Fruit fly (Drosophila melanogaster) whole organism, embryonic: ENCODE data around the gene CG34453.

Experiments used
- CG10366 ChIP-seq: fragments of 200-800 bp; sonication (Bioruptor generic); IDR thresholded peaks from 2 replicates; pipeline ENCODE4 v1.3.6; 2022; ENCODE audit warnings: missing biosample characterization, missing genetic modification characterization
- CG10565 ChIP-seq: fragments of 200-800 bp; sonication (Bioruptor generic); optimal IDR thresholded peaks from 3 replicates; lab custom pipeline; 2016; ENCODE audit warnings: missing biosample characterization, mild to moderate bottlenecking, missing genetic modification characterization
- CG12155 ChIP-seq: fragments of 200-800 bp; sonication (Bioruptor generic); optimal IDR thresholded peaks from 3 replicates; lab custom pipeline; 2016; ENCODE audit warnings: missing biosample characterization, missing genetic modification characterization
- CG13624 ChIP-seq: fragments of 200-800 bp; sonication (Bioruptor generic); optimal IDR thresholded peaks from 2 replicates; lab custom pipeline; 2016; ENCODE audit warnings: missing biosample characterization, missing genetic modification characterization
- CG14667 ChIP-seq: fragments of 200-800 bp; sonication (Bioruptor generic); IDR thresholded peaks from 2 replicates; pipeline ENCODE4 v1.3.6; 2022; ENCODE audit warnings: missing biosample characterization, missing genetic modification characterization
- CG15479 ChIP-seq: fragments of 200-800 bp; sonication (Bioruptor generic); optimal IDR thresholded peaks from 3 replicates; lab custom pipeline; 2019; ENCODE audit warnings: missing biosample characterization, mild to moderate bottlenecking, missing genetic modification characterization, moderate library complexity
- CG16779 ChIP-seq: fragments of 200-800 bp; sonication (Bioruptor generic); IDR thresholded peaks from 2 replicates; pipeline ENCODE4 v1.3.6; 2022; ENCODE audit warnings: missing biosample characterization, missing genetic modification characterization
- CG16815 ChIP-seq: fragments of 200-800 bp; sonication (Bioruptor generic); optimal IDR thresholded peaks from 3 replicates; lab custom pipeline; 2017; ENCODE audit warnings: missing biosample characterization, mild to moderate bottlenecking, missing genetic modification characterization
- CG2120 ChIP-seq: fragments of 200-800 bp; sonication (Bioruptor generic); optimal IDR thresholded peaks from 3 replicates; lab custom pipeline; 2016; ENCODE audit warnings: missing biosample characterization, missing genetic modification characterization
- CG4282 ChIP-seq: fragments of 200-800 bp; sonication (Bioruptor generic); optimal IDR thresholded peaks from 2 replicates; lab custom pipeline; 2016; ENCODE audit warnings: missing biosample characterization, missing genetic modification characterization
- CG6791 ChIP-seq: fragments of 200-800 bp; sonication (Bioruptor generic); IDR thresholded peaks from 3 replicates; pipeline ENCODE4 v1.3.6; 2022; ENCODE audit warnings: missing biosample characterization, missing genetic modification characterization; ENCODE audit not compliant: partially characterized antibody
- CG7839 ChIP-seq: fragments of 200-800 bp; sonication (Bioruptor generic); optimal IDR thresholded peaks from 3 replicates; lab custom pipeline; 2018; ENCODE audit warnings: missing biosample characterization, mild to moderate bottlenecking, missing genetic modification characterization, moderate library complexity
- CG7928 ChIP-seq: fragments of 200-800 bp; sonication (Bioruptor generic); optimal IDR thresholded peaks from 2 replicates; lab custom pipeline; 2017; ENCODE audit warnings: missing biosample characterization, mild to moderate bottlenecking, missing genetic modification characterization
- CG9876 ChIP-seq: fragments of 200-800 bp; sonication (Bioruptor generic); optimal IDR thresholded peaks from 2 replicates; lab custom pipeline; 2016; ENCODE audit warnings: missing biosample characterization, missing genetic modification characterization
- Drgx ChIP-seq: fragments of 200-800 bp; sonication (Bioruptor generic); IDR thresholded peaks from 2 replicates; pipeline ENCODE4 v1.3.6; 2022; ENCODE audit warnings: missing biosample characterization, missing genetic modification characterization
- Elba2 ChIP-seq: fragments of 200-800 bp; sonication (Bioruptor generic); optimal IDR thresholded peaks from 3 replicates; lab custom pipeline; 2016; ENCODE audit warnings: missing biosample characterization, missing genetic modification characterization
- GATAe ChIP-seq: fragments of 200-800 bp; sonication (Bioruptor generic); conservative IDR thresholded peaks from 2 replicates; pipeline ENCODE4 v1.3.6; 2022; ENCODE audit warnings: missing biosample characterization, missing genetic modification characterization
- Hmr ChIP-seq: fragments of 200-800 bp; sonication (Bioruptor generic); optimal IDR thresholded peaks from 3 replicates; lab custom pipeline; 2017; ENCODE audit warnings: mild to moderate bottlenecking, missing biosample characterization, missing genetic modification reagents, missing genetic modification characterization
- Lhr ChIP-seq: fragments of 200-800 bp; sonication (Bioruptor generic); optimal IDR thresholded peaks from 3 replicates; lab custom pipeline; 2017; ENCODE audit warnings: mild to moderate bottlenecking, missing biosample characterization, missing genetic modification reagents, missing genetic modification characterization
- Lpt ChIP-seq: fragments of >200 bp; optimal IDR thresholded peaks from 2 replicates; lab custom pipeline; 2018; ENCODE audit warnings: missing biosample characterization, missing genetic modification characterization
- Mes4 ChIP-seq: fragments of 200-800 bp; sonication (Bioruptor generic); optimal IDR thresholded peaks from 2 replicates; lab custom pipeline; 2016; ENCODE audit warnings: missing biosample characterization, missing genetic modification characterization
- NK7.1 ChIP-seq: fragments of 200-800 bp; sonication (Bioruptor generic); optimal IDR thresholded peaks from 3 replicates; lab custom pipeline; 2016; ENCODE audit warnings: missing biosample characterization, missing genetic modification characterization
- Nf-YC ChIP-seq: fragments of 200-800 bp; optimal IDR thresholded peaks from 3 replicates; lab custom pipeline; 2019; ENCODE audit warnings: missing biosample characterization, mild to moderate bottlenecking, missing genetic modification characterization, moderate library complexity
- Oaz ChIP-seq: fragments of 200-800 bp; sonication (Bioruptor generic); IDR thresholded peaks from 2 replicates; pipeline ENCODE4 v1.3.6; 2022; ENCODE audit warnings: missing biosample characterization, missing genetic modification characterization
- Poxn ChIP-seq: fragments of 200-800 bp; sonication (Bioruptor generic); IDR thresholded peaks from 2 replicates; pipeline ENCODE4 v1.3.6; 2022; ENCODE audit warnings: missing biosample characterization, missing genetic modification characterization
- Stat92E ChIP-seq, 3 experiments: fragments of >200 bp in 2 of 3; fragments of 200-800 bp in 1 of 3; sonication (Bioruptor generic) in 1 of 3; optimal IDR thresholded peaks; 2 replicates each; lab custom pipeline; 2017 to 2019; ENCODE audit warnings: missing biosample characterization in 3 of 3, missing genetic modification characterization in 3 of 3, mild to moderate bottlenecking in 1 of 3, moderate library complexity in 1 of 3
- caup ChIP-seq: fragments of 200-800 bp; sonication (Bioruptor generic); optimal IDR thresholded peaks from 3 replicates; lab custom pipeline; 2017; ENCODE audit warnings: missing biosample characterization, mild to moderate bottlenecking, missing genetic modification characterization, moderate library complexity; ENCODE audit not compliant: severe bottlenecking
- chm ChIP-seq: fragments of 200-800 bp; sonication (Bioruptor generic); IDR thresholded peaks from 2 replicates; pipeline ENCODE4 v1.3.6; 2022; ENCODE audit warnings: missing biosample characterization, missing genetic modification characterization
- chn ChIP-seq: fragments of 200-800 bp; sonication (Bioruptor generic); optimal IDR thresholded peaks from 2 replicates; lab custom pipeline; 2016; ENCODE audit warnings: missing biosample characterization, missing genetic modification characterization
- disco-r ChIP-seq: fragments of 200-800 bp; sonication (Bioruptor generic); optimal IDR thresholded peaks from 2 replicates; lab custom pipeline; 2016; ENCODE audit warnings: missing biosample characterization, missing genetic modification characterization
- dm ChIP-seq: fragments of 200-800 bp; sonication (Bioruptor generic); optimal IDR thresholded peaks from 3 replicates; lab custom pipeline; 2016; ENCODE audit warnings: missing biosample characterization, missing genetic modification characterization
- dmrt99B ChIP-seq: fragments of 200-800 bp; sonication (Bioruptor generic); optimal IDR thresholded peaks from 2 replicates; lab custom pipeline; 2018; ENCODE audit warnings: missing biosample characterization, mild to moderate bottlenecking, missing genetic modification characterization, moderate library complexity
- hkb ChIP-seq, 2 experiments: fragments of 200-800 bp in 1 of 2; fragments of >200 bp in 1 of 2; sonication (Bioruptor generic) in 1 of 2; IDR thresholded peaks in 1 of 2; optimal IDR thresholded peaks in 1 of 2; 2 replicates each; pipeline versions ENCODE4 v1.3.6 to Lab custom; 2017 to 2022; ENCODE audit warnings: missing biosample characterization in 1 of 2, missing genetic modification characterization in 1 of 2
- klu ChIP-seq: fragments of 200-800 bp; sonication (Bioruptor generic); IDR thresholded peaks from 2 replicates; pipeline ENCODE4 v1.3.6; 2022; ENCODE audit warnings: missing biosample characterization, missing genetic modification characterization
- knrl ChIP-seq: fragments of 200-800 bp; sonication (Bioruptor generic); IDR thresholded peaks from 3 replicates; pipeline ENCODE4 v1.3.6; 2022; ENCODE audit warnings: missing biosample characterization, missing genetic modification characterization; ENCODE audit not compliant: partially characterized antibody
- lab ChIP-seq: fragments of 200-800 bp; sonication (Bioruptor generic); optimal IDR thresholded peaks from 3 replicates; lab custom pipeline; 2017; ENCODE audit warnings: missing biosample characterization, missing genetic modification characterization, mild to moderate bottlenecking, moderate library complexity, missing genetic modification reagents
- nerfin-2 ChIP-seq: fragments of 200-800 bp; sonication (Bioruptor generic); IDR thresholded peaks from 2 replicates; pipeline ENCODE4 v1.3.6; 2022; ENCODE audit warnings: missing biosample characterization, missing genetic modification characterization; ENCODE audit not compliant: partially characterized antibody
- p53 ChIP-seq: fragments of 200-800 bp; sonication (Bioruptor generic); optimal IDR thresholded peaks from 2 replicates; lab custom pipeline; 2016; ENCODE audit warnings: missing biosample characterization, missing genetic modification characterization
- pan ChIP-seq, 4 experiments: fragments of >200 bp in 3 of 4; fragments of 200-800 bp in 1 of 4; sonication (Bioruptor generic) in 1 of 4; optimal IDR thresholded peaks in 3 of 4; IDR thresholded peaks in 1 of 4; 2 replicates each; pipeline versions ENCODE4 v1.3.6 to Lab custom; 2017 to 2022; ENCODE audit warnings: missing biosample characterization in 2 of 4, missing genetic modification characterization in 2 of 4, mixed read lengths in 1 of 4
- pb ChIP-seq: fragments of 200-800 bp; sonication (Bioruptor generic); optimal IDR thresholded peaks from 3 replicates; lab custom pipeline; 2016; ENCODE audit warnings: missing biosample characterization, missing genetic modification characterization
- pum ChIP-seq: fragments of 200-800 bp; sonication (Bioruptor generic); optimal IDR thresholded peaks from 2 replicates; lab custom pipeline; 2016; ENCODE audit warnings: missing biosample characterization, missing genetic modification characterization
- run ChIP-seq: fragments of 200-800 bp; sonication (Bioruptor generic); optimal IDR thresholded peaks from 3 replicates; lab custom pipeline; 2018; ENCODE audit warnings: missing biosample characterization, mild to moderate bottlenecking, missing genetic modification characterization
- slbo ChIP-seq: fragments of 200-800 bp; sonication (Bioruptor generic); IDR thresholded peaks from 2 replicates; pipeline ENCODE4 v1.3.6; 2022; ENCODE audit warnings: missing biosample characterization, missing genetic modification characterization
- sna ChIP-seq: fragments of 200-800 bp; sonication (Bioruptor generic); IDR thresholded peaks from 2 replicates; pipeline ENCODE4 v1.3.6; 2022; ENCODE audit warnings: missing biosample characterization, missing genetic modification characterization; ENCODE audit not compliant: partially characterized antibody
- sr ChIP-seq: fragments of 200-800 bp; sonication (Bioruptor generic); IDR thresholded peaks from 3 replicates; pipeline ENCODE4 v1.3.6; 2022; ENCODE audit warnings: missing biosample characterization, missing genetic modification characterization
- tll ChIP-seq, 2 experiments: fragments of 200-800 bp in 1 of 2; fragments of >200 bp in 1 of 2; sonication (Bioruptor generic) in 1 of 2; optimal IDR thresholded peaks; 2 replicates each; lab custom pipeline; 2017 to 2019; ENCODE audit warnings: missing biosample characterization in 2 of 2, missing genetic modification characterization in 2 of 2, mild to moderate bottlenecking in 1 of 2, moderate library complexity in 1 of 2
- wek ChIP-seq: fragments of 200-800 bp; sonication (Bioruptor generic); optimal IDR thresholded peaks from 3 replicates; lab custom pipeline; 2018; ENCODE audit warnings: missing biosample characterization, mild to moderate bottlenecking, missing genetic modification characterization, moderate library complexity

CG34453 gene

dm6 chr3L:264378-265151, 31.4 kb upstream of the CG34453 start, which contains the start of the genes Tudor-SN and mRpL17 (continued):
- no peak for TF ChIP-seq CG13624 (GFP tag; lab: Kevin White, UChicago)
- no peak for TF ChIP-seq pum (GFP tag; lab: Kevin White, UChicago)
- no peak for TF ChIP-seq Poxn (GFP tag; lab: Robert Waterston, UW)
- peak; percentile 38; the same call in 1 of the 2 replicates for TF ChIP-seq klu (GFP tag; lab: Robert Waterston, UW)
- peak; percentile 69 for TF ChIP-seq slbo (GFP tag; lab: Robert Waterston, UW)
- no peak for TF ChIP-seq dm (GFP tag; lab: Kevin White, UChicago)
- TF ChIP-seq Stat92E (GFP tag; optimal IDR thresholded peaks at IDR 0.05; lab: Kevin White, UChicago), result no peak
- no peak for TF ChIP-seq Oaz
- TF ChIP-seq pb (GFP tag; lab: Kevin White, UChicago), result no peak
- TF ChIP-seq CG4282 (GFP tag; lab: Kevin White, UChicago), result no peak
- peak; percentile 12 for TF ChIP-seq caup (GFP tag; lab: Kevin White, UChicago)
- TF ChIP-seq CG9876 (GFP tag; lab: Kevin White, UChicago), result no peak
- TF ChIP-seq wek (GFP tag; lab: Kevin White, UChicago), result no peak
- peak; percentile 93 for TF ChIP-seq nerfin-2 (GFP tag; lab: Robert Waterston, UW)
- peak; percentile 17 for TF ChIP-seq CG7928 (GFP tag; lab: Kevin White, UChicago)
- peak; percentile 27 for TF ChIP-seq dmrt99B
- TF ChIP-seq Lhr (GFP tag; lab: Kevin White, UChicago), result peak; percentile 29
- no peak for TF ChIP-seq GATAe (GFP tag; lab: Robert Waterston, UW)
- TF ChIP-seq Mes4 (GFP tag; lab: Kevin White, UChicago), result no peak
- TF ChIP-seq knrl (GFP tag; lab: Robert Waterston, UW), result peak; percentile 99
- no peak for TF ChIP-seq CG15479 (GFP tag; lab: Kevin White, UChicago)
- TF ChIP-seq Drgx, result no peak
- TF ChIP-seq p53, result no peak
- TF ChIP-seq lab, result peak; percentile 23
- no peak for TF ChIP-seq disco-r (GFP tag; lab: Kevin White, UChicago)
- peak; percentile 57 for TF ChIP-seq Nf-YC (tag; lab: Kevin White, UChicago)
- peak; percentile 52 for TF ChIP-seq CG12155 (GFP tag; lab: Kevin White, UChicago)
- TF ChIP-seq CG2120 (GFP tag; lab: Kevin White, UChicago), result peak; percentile 59
- TF ChIP-seq CG14667 (GFP tag; lab: Robert Waterston, UW), result no peak
- TF ChIP-seq Hmr (GFP tag; lab: Kevin White, UChicago), result peak; percentile 62
- TF ChIP-seq CG7839 (tag; lab: Kevin White, UChicago), result peak; percentile 16
- TF ChIP-seq chn (GFP tag; lab: Kevin White, UChicago), result peak; percentile 4
- no peak for TF ChIP-seq run (tag; lab: Kevin White, UChicago)
- TF ChIP-seq CG10366, result no peak
- TF ChIP-seq sna (GFP tag; lab: Robert Waterston, UW), result peak; percentile 90
- no peak for TF ChIP-seq sr
- no peak for TF ChIP-seq hkb (optimal IDR thresholded peaks at IDR 0.05; lab: Kevin White, UChicago)
- no peak for TF ChIP-seq hkb (GFP tag; IDR thresholded peaks at IDR 0.05; lab: Robert Waterston, UW)
- TF ChIP-seq tll (GFP tag; optimal IDR thresholded peaks at IDR 0.05; lab: Kevin White, UChicago), result no peak
- peak; percentile 8 for TF ChIP-seq CG16815 (GFP tag; lab: Kevin White, UChicago)
- TF ChIP-seq Elba2 (GFP tag; lab: Kevin White, UChicago), result no peak
- TF ChIP-seq CG16779 (GFP tag; lab: Robert Waterston, UW), result 0 out of 2 replicates have a peak, but pooled peaks have one; percentile 33
- no peak for TF ChIP-seq chm (GFP tag; lab: Robert Waterston, UW)
- no peak for TF ChIP-seq pan (optimal IDR thresholded peaks at IDR 0.05; lab: Kevin White, UChicago)
- TF ChIP-seq pan (GFP tag; optimal IDR thresholded peaks at IDR 0.05 in 1 of 2, IDR thresholded peaks at IDR 0.05 in 1 of 2), result peak in 1 of 2 experiments; percentile 27
- TF ChIP-seq NK7.1, result no peak
- no peak for TF ChIP-seq Lpt (GFP tag; lab: Kevin White, UChicago)
- TF ChIP-seq CG10565 (GFP tag; lab: Kevin White, UChicago), result no peak
- TF ChIP-seq CG6791 (GFP tag; lab: Robert Waterston, UW), result peak; percentile 98
